Worm (Caenorhabditis elegans): ENCODE measurements around the gene F42F12.14.

F42F12.14 gene

DNA sequence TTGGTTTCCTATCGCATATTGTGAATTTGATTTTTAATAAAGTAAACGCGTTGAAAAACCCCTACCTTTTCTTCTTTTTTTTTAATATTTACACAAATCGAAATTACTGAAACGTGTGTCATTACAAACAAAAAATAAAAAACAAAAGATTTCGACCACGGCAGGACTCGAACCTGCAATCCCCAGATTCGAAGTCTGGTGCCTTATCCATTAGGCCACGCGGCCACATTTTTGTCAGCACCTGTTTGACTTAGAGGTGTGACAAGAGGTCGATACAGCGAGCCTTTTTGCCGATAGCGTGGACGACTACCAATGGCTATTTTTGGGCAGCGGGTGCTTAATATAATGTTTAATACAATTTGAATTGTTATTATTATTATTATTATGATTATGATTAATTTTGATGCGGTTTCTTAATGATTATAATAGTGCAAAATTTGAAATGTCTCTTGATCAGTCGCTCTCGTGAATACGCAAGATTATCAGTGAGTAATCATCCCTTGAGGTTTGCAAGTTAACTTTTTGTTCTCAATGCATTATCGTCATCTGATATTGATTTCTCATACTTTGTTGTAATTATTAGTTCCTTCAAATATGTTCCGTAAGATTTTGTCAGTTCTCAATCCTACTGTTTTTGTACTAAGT, 10.5 kb upstream of the F42F12.14 start, which contains the start of gene srd-44:
Gene srd-44 (plus strand): TSS at position 595 of the 645 bp plus-strand sequence.
- peak; percentile 9 for TF ChIP-seq sdc-2 (tag; optimal IDR thresholded peaks at IDR 0.05)
- TF ChIP-seq elt-2 (tag; optimal IDR thresholded peaks at IDR 0.05): peak; percentile 27
- peak; percentile 42 for TF ChIP-seq che-1 (tag; optimal IDR thresholded peaks at IDR 0.05)
- no peak for TF ChIP-seq lim-6 (tag; optimal IDR thresholded peaks at IDR 0.05)
- TF ChIP-seq hlh-6 (tag; optimal IDR thresholded peaks at IDR 0.05): no peak
- no peak for TF ChIP-seq nhr-232 (tag; optimal IDR thresholded peaks at IDR 0.05)
- peak; percentile 23 for TF ChIP-seq ttx-3 (tag; optimal IDR thresholded peaks at IDR 0.05)
- TF ChIP-seq sox-2 (GFP tag; IDR thresholded peaks at IDR 0.05): no peak
- no peak for TF ChIP-seq hlh-8 (tag; optimal IDR thresholded peaks at IDR 0.05)
- no peak for TF ChIP-seq npax-4 (tag; optimal IDR thresholded peaks at IDR 0.05)
- TF ChIP-seq unc-55 (GFP tag; optimal IDR thresholded peaks at IDR 0.05): no peak
- TF ChIP-seq F13H6.1 (tag; optimal IDR thresholded peaks at IDR 0.05): no peak

ce11 chrX:12341338-12341737, 7.1 kb upstream of the F42F12.14 start, which contains the start of gene zig-2:
zig-2 (minus strand) TSS chrX:12341438.
- TF ChIP-seq lin-11 (tag; optimal IDR thresholded peaks at IDR 0.05): no peak
- TF ChIP-seq sox-2 (GFP tag; IDR thresholded peaks at IDR 0.05): no peak
- TF ChIP-seq ceh-30 (tag; optimal IDR thresholded peaks at IDR 0.05): no peak
- no peak for TF ChIP-seq lim-6 (tag; optimal IDR thresholded peaks at IDR 0.05)
- no peak for TF ChIP-seq unc-55 (GFP tag; optimal IDR thresholded peaks at IDR 0.05)
- TF ChIP-seq elt-2 (tag; optimal IDR thresholded peaks at IDR 0.05): no peak
- no peak for TF ChIP-seq ceh-2 (tag; optimal IDR thresholded peaks at IDR 0.05)
- TF ChIP-seq K09A11.1 (tag; optimal IDR thresholded peaks at IDR 0.05; ENCODE audit: insufficient read depth): no peak
- no peak for TF ChIP-seq hlh-13 (GFP tag; optimal IDR thresholded peaks at IDR 0.05)
- no peak for TF ChIP-seq ceh-14 (tag; optimal IDR thresholded peaks at IDR 0.05)

ce11 chrX:12343279-12343678, 5.2 kb upstream of the F42F12.14 start, which contains the start of the genes nspc-9 and nspc-10:
nspc-9 (minus strand) TSS chrX:12343379.
nspc-10 (plus strand) TSS chrX:12343609.
- TF ChIP-seq npax-4 (tag; optimal IDR thresholded peaks at IDR 0.05) (no peak), che-1 (tag; optimal IDR thresholded peaks at IDR 0.05) (no peak), ceh-2 (tag; optimal IDR thresholded peaks at IDR 0.05) (no peak), sox-2 (GFP tag; IDR thresholded peaks at IDR 0.05) (no peak), hlh-30 (tag; optimal IDR thresholded peaks at IDR 0.05; ENCODE audit: insufficient read depth) (no peak), fax-1 (tag; optimal IDR thresholded peaks at IDR 0.05) (no peak), hlh-15 (tag; optimal IDR thresholded peaks at IDR 0.05) (no peak), lim-6 (tag; optimal IDR thresholded peaks at IDR 0.05) (no peak), ceh-45 (GFP tag; IDR thresholded peaks at IDR 0.05) (no peak), gmeb-2 (tag; optimal IDR thresholded peaks at IDR 0.05) (no peak), ceh-31 (tag; optimal IDR thresholded peaks at IDR 0.05) (no peak), T23F11.4 (GFP tag; optimal IDR thresholded peaks at IDR 0.05) (no peak), unc-3 (GFP tag; conservative IDR thresholded peaks at IDR 0.05) (no peak), unc-3 (tag; optimal IDR thresholded peaks at IDR 0.05) (no peak), odd-2 (tag; optimal IDR thresholded peaks at IDR 0.05) (no peak), rnt-1 (tag; optimal IDR thresholded peaks at IDR 0.05) (no peak), F13H6.1 (tag; optimal IDR thresholded peaks at IDR 0.05) (no peak), tbx-2 (tag; optimal IDR thresholded peaks at IDR 0.05) (no peak), ref-2 (tag; optimal IDR thresholded peaks at IDR 0.05) (no peak), pha-2 (tag; optimal IDR thresholded peaks at IDR 0.05) (no peak)

DNA sequence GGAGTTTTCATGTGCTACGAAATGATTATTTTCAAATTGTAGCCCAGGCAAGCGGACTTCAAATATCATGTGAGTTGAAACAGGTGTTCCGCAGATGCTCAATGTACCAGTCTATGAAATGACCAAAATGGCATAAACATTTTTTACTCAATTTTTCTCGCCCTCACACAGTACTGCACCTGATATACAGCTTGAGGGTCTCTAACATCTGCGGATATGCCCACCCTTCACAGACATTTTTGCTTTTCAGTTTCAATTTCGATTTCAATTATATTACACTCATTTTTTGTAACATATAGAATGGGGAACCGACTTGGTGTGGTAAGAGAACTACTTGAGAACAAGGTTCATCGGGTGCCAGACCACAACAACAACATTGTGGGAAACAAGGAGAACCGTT, 1.7 kb upstream of the F42F12.14 start, which contains the start of gene F42F12.11:
Gene F42F12.11 (plus strand): TSS at position 301 of the 400 bp plus-strand sequence.
- TF ChIP-seq ceh-18 (tag; optimal IDR thresholded peaks at IDR 0.05): no peak
- no peak for TF ChIP-seq ama-1 (optimal IDR thresholded peaks at IDR 0.05)
- no peak for TF ChIP-seq nhr-11 (tag; optimal IDR thresholded peaks at IDR 0.05)

Measured in whole organism, late embryonic.